Worm (Caenorhabditis elegans) whole organism, midembryonic: Measurements from ENCODE around the gene gst-30.

Experiments
- T22C8.4 ChIP-seq: fragments of 200-800 bp; sonication (Bioruptor generic); IDR thresholded peaks from 2 replicates; pipeline ENCODE4 v1.3.6; 2022; ENCODE audit warnings: missing genetic modification characterization, missing compliant biosample characterization
- cog-1 ChIP-seq: sonication (generic microtip); optimal IDR thresholded peaks from 2 replicates; lab custom pipeline; 2016; ENCODE audit warnings: missing genetic modification characterization, missing compliant biosample characterization
- flt-1 ChIP-seq: fragments of 200-800 bp; sonication (Bioruptor generic); IDR thresholded peaks from 2 replicates; pipeline ENCODE4 v1.3.6; 2022; ENCODE audit warnings: missing genetic modification characterization, missing compliant biosample characterization
- klf-2 ChIP-seq: fragments of 200-800 bp; sonication (Bioruptor generic); conservative IDR thresholded peaks from 2 replicates; pipeline ENCODE4 v1.3.6; 2022; ENCODE audit warnings: missing genetic modification reagents, missing genetic modification characterization, missing compliant biosample characterization
- med-1 ChIP-seq: sonication (generic microtip); optimal IDR thresholded peaks from 2 replicates; lab custom pipeline; 2017; ENCODE audit warnings: missing genetic modification characterization, mild to moderate bottlenecking, missing compliant biosample characterization, antibody characterized with exemption, missing genetic modification reagents; ENCODE audit not compliant: insufficient read depth
- ref-1 ChIP-seq: fragments of 200-800 bp; sonication (Bioruptor generic); conservative IDR thresholded peaks from 2 replicates; pipeline ENCODE4 v1.3.6; 2022; ENCODE audit warnings: missing genetic modification reagents, missing genetic modification characterization, missing compliant biosample characterization
- tab-1 ChIP-seq: fragments of 200-800 bp; sonication (Bioruptor generic); IDR thresholded peaks from 2 replicates; pipeline ENCODE4 v1.3.6; 2022; ENCODE audit warnings: missing genetic modification characterization, missing compliant biosample characterization
- ztf-23 ChIP-seq: fragments of 200-800 bp; sonication (Bioruptor generic); IDR thresholded peaks from 2 replicates; pipeline ENCODE4 v1.3.6; 2022; ENCODE audit warnings: missing genetic modification reagents, missing genetic modification characterization, missing compliant biosample characterization
- ztf-29 ChIP-seq: fragments of 200-800 bp; sonication (Bioruptor generic); IDR thresholded peaks from 2 replicates; pipeline ENCODE4 v1.3.6; 2022; ENCODE audit warnings: missing genetic modification reagents, missing genetic modification characterization, missing compliant biosample characterization

ce11 chrII:4941541-4942206 lies 6.8 kb upstream of the gst-30 start, which contains the start of gene ZK546.19:
- TF ChIP-seq klf-2, result no peak
- TF ChIP-seq med-1, result no peak
- TF ChIP-seq ref-1 (GFP tag; lab: Robert Waterston, UW), result no peak
- no peak for TF ChIP-seq ztf-23 (GFP tag; lab: Robert Waterston, UW)
- TF ChIP-seq flt-1 (GFP tag; lab: Robert Waterston, UW), result no peak
- no peak for TF ChIP-seq T22C8.4
- TF ChIP-seq ztf-29 (GFP tag; lab: Robert Waterston, UW), result no peak
- no peak for TF ChIP-seq tab-1 (GFP tag; lab: Robert Waterston, UW)
- no peak for TF ChIP-seq cog-1 (tag; lab: Kevin White, UChicago)
